Fruit fly (Drosophila melanogaster) whole organism, prepupa: ENCODE measurements around the gene CG10274.

Experiments
- Blimp-1 ChIP-seq: fragments of 200-800 bp; sonication (Bioruptor generic); optimal IDR thresholded peaks from 3 replicates; lab custom pipeline; 2017; ENCODE audit warnings: missing biosample characterization, missing genetic modification characterization, mild to moderate bottlenecking, moderate library complexity, missing genetic modification reagents
- CG11294 ChIP-seq: fragments of 200-800 bp; sonication (Bioruptor generic); IDR thresholded peaks from 2 replicates; pipeline ENCODE4 v1.3.6; 2022; ENCODE audit warnings: missing biosample characterization, missing genetic modification characterization
- CG11762 ChIP-seq: fragments of 200-800 bp; sonication (Bioruptor generic); optimal IDR thresholded peaks from 3 replicates; lab custom pipeline; 2016; ENCODE audit warnings: missing biosample characterization, missing genetic modification characterization; ENCODE audit not compliant: insufficient read depth
- CG15336 ChIP-seq: fragments of 200-800 bp; sonication (Bioruptor generic); IDR thresholded peaks from 2 replicates; pipeline ENCODE4 v1.3.6; 2022; ENCODE audit warnings: missing biosample characterization, missing genetic modification characterization
- CG1621 ChIP-seq: fragments of 200-800 bp; sonication (Bioruptor generic); optimal IDR thresholded peaks from 3 replicates; lab custom pipeline; 2018; ENCODE audit warnings: missing biosample characterization, mild to moderate bottlenecking, missing genetic modification characterization
- CG3032 ChIP-seq: fragments of 200-800 bp; optimal IDR thresholded peaks from 2 replicates; lab custom pipeline; 2019; ENCODE audit warnings: missing biosample characterization, mild to moderate bottlenecking, missing genetic modification characterization, moderate library complexity
- CG31627 ChIP-seq: fragments of 200-800 bp; sonication (Bioruptor generic); optimal IDR thresholded peaks from 3 replicates; lab custom pipeline; 2016; ENCODE audit warnings: missing biosample characterization, missing genetic modification characterization
- CG32006 ChIP-seq: fragments of 200-800 bp; sonication (Bioruptor generic); optimal IDR thresholded peaks from 3 replicates; lab custom pipeline; 2017; ENCODE audit warnings: missing biosample characterization, mild to moderate bottlenecking, missing genetic modification characterization
- CG34406 ChIP-seq: fragments of 200-800 bp; sonication (Bioruptor generic); optimal IDR thresholded peaks from 3 replicates; lab custom pipeline; 2016; ENCODE audit warnings: missing biosample characterization, missing genetic modification characterization
- CG3919 ChIP-seq: fragments of 200-800 bp; sonication (Bioruptor generic); optimal IDR thresholded peaks from 3 replicates; lab custom pipeline; 2016; ENCODE audit warnings: missing biosample characterization, missing genetic modification characterization
- CG6163 ChIP-seq: fragments of 200-800 bp; sonication (Bioruptor generic); IDR thresholded peaks from 3 replicates; pipeline ENCODE4 v1.3.6; 2022; ENCODE audit warnings: missing biosample characterization, missing genetic modification characterization
- CG6276 ChIP-seq: fragments of 200-800 bp; sonication (Bioruptor generic); optimal IDR thresholded peaks from 2 replicates; lab custom pipeline; 2017; ENCODE audit warnings: missing biosample characterization, mild to moderate bottlenecking, missing genetic modification characterization
- CG6792 ChIP-seq: fragments of 200-800 bp; sonication (Bioruptor generic); optimal IDR thresholded peaks from 3 replicates; lab custom pipeline; 2016; ENCODE audit warnings: missing biosample characterization, missing genetic modification characterization
- CG6808 ChIP-seq: fragments of 200-800 bp; sonication (Bioruptor generic); optimal IDR thresholded peaks from 3 replicates; lab custom pipeline; 2017; ENCODE audit warnings: missing biosample characterization, missing genetic modification characterization, mild to moderate bottlenecking, moderate library complexity, missing genetic modification reagents
- CG6854 ChIP-seq: fragments of 200-800 bp; sonication (Bioruptor generic); optimal IDR thresholded peaks from 2 replicates; lab custom pipeline; 2017; ENCODE audit warnings: missing biosample characterization, mild to moderate bottlenecking, missing genetic modification characterization
- CG7368 ChIP-seq: fragments of 200-800 bp; sonication (Bioruptor generic); optimal IDR thresholded peaks from 3 replicates; lab custom pipeline; 2016; ENCODE audit warnings: missing biosample characterization, missing genetic modification characterization
- CG8632 ChIP-seq: fragments of 200-800 bp; sonication (Bioruptor generic); optimal IDR thresholded peaks from 3 replicates; lab custom pipeline; 2016; ENCODE audit warnings: missing biosample characterization, missing genetic modification characterization
- CG9139 ChIP-seq: fragments of 200-800 bp; sonication (Bioruptor generic); optimal IDR thresholded peaks from 3 replicates; lab custom pipeline; 2017; ENCODE audit warnings: missing biosample characterization, mild to moderate bottlenecking, missing genetic modification characterization
- Eip75B ChIP-seq: fragments of 200-800 bp; sonication (Bioruptor generic); optimal IDR thresholded peaks from 3 replicates; lab custom pipeline; 2016; ENCODE audit warnings: missing biosample characterization, missing genetic modification characterization
- Eip78C ChIP-seq: fragments of 200-800 bp; sonication (Bioruptor generic); peaks from one replicate; lab custom pipeline; 2016; ENCODE audit warnings: missing biosample characterization, missing genetic modification characterization
- Eip93F ChIP-seq: fragments of 200-800 bp; sonication (Bioruptor generic); optimal IDR thresholded peaks from 2 replicates; lab custom pipeline; 2016; ENCODE audit warnings: missing biosample characterization, mild to moderate bottlenecking, missing genetic modification characterization
- Ets21C ChIP-seq: fragments of 200-800 bp; sonication (Bioruptor generic); optimal IDR thresholded peaks from 3 replicates; lab custom pipeline; 2016; ENCODE audit warnings: missing biosample characterization, missing genetic modification characterization
- Ets96B ChIP-seq: fragments of 200-800 bp; optimal IDR thresholded peaks from 2 replicates; lab custom pipeline; 2019; ENCODE audit warnings: missing biosample characterization, mild to moderate bottlenecking, missing genetic modification characterization, moderate library complexity
- Gug ChIP-seq: fragments of 200-800 bp; sonication (Bioruptor generic); IDR thresholded peaks from 2 replicates; pipeline ENCODE4 v1.3.6; 2022; ENCODE audit warnings: missing biosample characterization, missing genetic modification characterization
- Hr38 ChIP-seq: sonication (Bioruptor generic); optimal IDR thresholded peaks from 2 replicates; lab custom pipeline; 2016; ENCODE audit warnings: missing biosample characterization, missing genetic modification characterization
- Hr4 ChIP-seq: fragments of 200-800 bp; sonication (Bioruptor generic); optimal IDR thresholded peaks from 3 replicates; lab custom pipeline; 2016; ENCODE audit warnings: missing biosample characterization, missing genetic modification characterization
- Lpt ChIP-seq: fragments of 200-800 bp; sonication (Bioruptor generic); optimal IDR thresholded peaks from 3 replicates; lab custom pipeline; 2016; ENCODE audit warnings: missing biosample characterization, missing genetic modification characterization
- Met ChIP-seq: fragments of 200-800 bp; sonication (Bioruptor generic); optimal IDR thresholded peaks from 3 replicates; lab custom pipeline; 2016; ENCODE audit warnings: missing biosample characterization, missing genetic modification characterization
- OdsH ChIP-seq: fragments of 200-800 bp; sonication (Bioruptor generic); optimal IDR thresholded peaks from 3 replicates; lab custom pipeline; 2016; ENCODE audit warnings: missing biosample characterization, missing genetic modification characterization
- Smox ChIP-seq: fragments of 200-800 bp; sonication (Bioruptor generic); optimal IDR thresholded peaks from 3 replicates; lab custom pipeline; 2016; ENCODE audit warnings: missing biosample characterization, missing genetic modification characterization
- Sox102F ChIP-seq: fragments of 200-800 bp; sonication (Bioruptor generic); optimal IDR thresholded peaks from 2 replicates; lab custom pipeline; 2016; ENCODE audit warnings: missing biosample characterization, mild to moderate bottlenecking, missing genetic modification characterization
- Sox14 ChIP-seq: fragments of 200-800 bp; sonication (Bioruptor generic); optimal IDR thresholded peaks from 3 replicates; lab custom pipeline; 2016; ENCODE audit warnings: missing biosample characterization, missing genetic modification characterization
- Sox15 ChIP-seq: fragments of 200-800 bp; sonication (Bioruptor generic); optimal IDR thresholded peaks from 3 replicates; lab custom pipeline; 2016; ENCODE audit warnings: missing biosample characterization, missing genetic modification characterization
- achi ChIP-seq: fragments of 200-800 bp; sonication (Bioruptor generic); optimal IDR thresholded peaks from 3 replicates; lab custom pipeline; 2016; ENCODE audit warnings: missing biosample characterization, missing genetic modification characterization
- acj6 ChIP-seq: fragments of 200-800 bp; sonication (Bioruptor generic); optimal IDR thresholded peaks from 3 replicates; lab custom pipeline; 2016; ENCODE audit warnings: missing biosample characterization, missing genetic modification characterization
- dsx ChIP-seq: fragments of 200-800 bp; optimal IDR thresholded peaks from 3 replicates; lab custom pipeline; 2019; ENCODE audit warnings: missing biosample characterization, mild to moderate bottlenecking, missing genetic modification characterization, moderate library complexity; ENCODE audit not compliant: poor library complexity, severe bottlenecking
- eg ChIP-seq: fragments of 200-800 bp; sonication (Bioruptor generic); IDR thresholded peaks from 3 replicates; pipeline ENCODE4 v1.3.6; 2022; ENCODE audit warnings: missing biosample characterization, missing genetic modification characterization
- esn ChIP-seq: fragments of 200-800 bp; sonication (Bioruptor generic); optimal IDR thresholded peaks from 2 replicates; lab custom pipeline; 2016; ENCODE audit warnings: missing biosample characterization, mild to moderate bottlenecking, missing genetic modification characterization, moderate library complexity
- fd59A ChIP-seq: fragments of 200-800 bp; sonication (Bioruptor generic); optimal IDR thresholded peaks from 2 replicates; lab custom pipeline; 2017; ENCODE audit warnings: missing biosample characterization, mild to moderate bottlenecking, missing genetic modification characterization, missing genetic modification reagents
- fd85E ChIP-seq: fragments of 200-800 bp; sonication (Bioruptor generic); optimal IDR thresholded peaks from 3 replicates; lab custom pipeline; 2016; ENCODE audit warnings: missing biosample characterization, missing genetic modification characterization
- fkh ChIP-seq: fragments of 200-800 bp; sonication (Bioruptor generic); optimal IDR thresholded peaks from 3 replicates; lab custom pipeline; 2017; ENCODE audit warnings: missing biosample characterization, mild to moderate bottlenecking, missing genetic modification characterization, moderate library complexity
- lz ChIP-seq: fragments of 200-800 bp; sonication (Bioruptor generic); optimal IDR thresholded peaks from 3 replicates; lab custom pipeline; 2016; ENCODE audit warnings: missing biosample characterization, missing genetic modification characterization
- net ChIP-seq: fragments of 200-800 bp; sonication (Bioruptor generic); optimal IDR thresholded peaks from 3 replicates; lab custom pipeline; 2016; ENCODE audit warnings: missing biosample characterization, missing genetic modification characterization
- pdm3 ChIP-seq: fragments of 200-800 bp; sonication (Bioruptor generic); optimal IDR thresholded peaks from 3 replicates; lab custom pipeline; 2016; ENCODE audit warnings: missing biosample characterization, missing genetic modification characterization
- salr ChIP-seq, 2 experiments: fragments of 200-800 bp; sonication (Bioruptor generic); optimal IDR thresholded peaks; 3 replicates each; lab custom pipeline; 2016 to 2018; ENCODE audit warnings: missing biosample characterization in 2 of 2, missing genetic modification characterization in 2 of 2, mild to moderate bottlenecking in 1 of 2
- ss ChIP-seq, 2 experiments: fragments of 200-800 bp; sonication (Bioruptor generic); optimal IDR thresholded peaks; 2 replicates in 1 of 2; 3 replicates in 1 of 2; lab custom pipeline; 2017 to 2018; ENCODE audit warnings: mild to moderate bottlenecking in 2 of 2, missing biosample characterization in 2 of 2, missing genetic modification characterization in 2 of 2, moderate library complexity in 1 of 2
- svp ChIP-seq: fragments of 200-800 bp; sonication (Bioruptor generic); peaks from one replicate; lab custom pipeline; 2016; ENCODE audit warnings: missing biosample characterization, missing genetic modification characterization
- vri ChIP-seq: fragments of 200-800 bp; sonication (Bioruptor generic); optimal IDR thresholded peaks from 3 replicates; lab custom pipeline; 2016; ENCODE audit warnings: missing biosample characterization, mild to moderate bottlenecking, missing genetic modification characterization

CG10274 gene

dm6 chr3L:6218517-6219155, 37.0 kb upstream of the CG10274 start (continued):
- TF ChIP-seq CG6792 (GFP tag; lab: Kevin White, UChicago) (no peak), Sox14 (GFP tag; lab: Kevin White, UChicago) (no peak), Ets21C (no peak), CG31627 (GFP tag; lab: Kevin White, UChicago) (no peak), CG9139 (peak; percentile 55), Hr38 (GFP tag; lab: Kevin White, UChicago) (no peak), CG3032 (tag; lab: Kevin White, UChicago) (no peak), Eip75B (GFP tag; lab: Kevin White, UChicago) (peak; percentile 22), CG3919 (GFP tag; lab: Kevin White, UChicago) (no peak), Met (no peak), dsx (GFP tag; lab: Kevin White, UChicago) (peak; percentile 14), OdsH (GFP tag; lab: Kevin White, UChicago) (no peak), net (GFP tag; lab: Kevin White, UChicago) (peak; percentile 50), Gug (GFP tag; lab: Robert Waterston, UW) (no peak), svp (no peak), CG11762 (GFP tag; lab: Kevin White, UChicago) (no peak), CG6808 (GFP tag; lab: Kevin White, UChicago) (peak; percentile 45), Eip78C (peak; percentile 25), Blimp-1 (no peak), CG6276 (peak; percentile 1), acj6 (GFP tag; lab: Kevin White, UChicago) (no peak)

DNA sequence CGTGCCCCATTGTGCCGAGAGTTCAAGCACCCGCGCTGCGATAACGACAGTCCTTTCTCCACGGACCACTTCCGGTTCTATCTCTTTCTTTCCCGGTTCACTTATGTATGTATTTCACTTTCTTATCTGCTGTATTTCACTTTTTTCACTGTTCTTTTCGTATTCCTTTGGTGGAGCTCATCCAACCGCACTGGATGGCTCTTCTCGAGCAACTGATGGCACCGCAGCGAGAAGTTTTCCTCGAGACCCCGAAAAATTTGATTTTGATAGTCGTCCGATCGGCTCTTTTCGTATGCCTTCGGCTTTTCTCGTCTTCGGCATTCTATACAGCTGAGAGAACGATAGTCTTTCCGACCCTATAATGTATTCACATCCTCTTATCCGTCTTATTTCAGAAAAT, 36.2 kb upstream of the CG10274 start, which contains the start of gene LanA:
LanA (minus strand) TSS at position 217 of the 400 bp plus-strand sequence.
- TF ChIP-seq Hr4 (no peak), CG1621 (tag; lab: Kevin White, UChicago) (no peak), eg (GFP tag; lab: Robert Waterston, UW) (peak; percentile 14; the same call in 1 of the 3 replicates), achi (peak; percentile 7), dsx (GFP tag; lab: Kevin White, UChicago) (no peak), CG11762 (GFP tag; lab: Kevin White, UChicago) (no peak), Met (no peak), CG32006 (GFP tag; lab: Kevin White, UChicago) (no peak), svp (peak; percentile 67), pdm3 (GFP tag; lab: Kevin White, UChicago) (no peak), fd59A (GFP tag; lab: Kevin White, UChicago) (no peak), CG6163 (GFP tag; lab: Robert Waterston, UW) (peak; percentile 52; the same call in 2 of the 3 replicates), Smox (GFP tag; lab: Kevin White, UChicago) (no peak), net (GFP tag; lab: Kevin White, UChicago) (no peak), Sox102F (peak; percentile 35), CG15336 (no peak; the same call in 1 of the 2 replicates), Sox15 (GFP tag; lab: Kevin White, UChicago) (no peak), OdsH (GFP tag; lab: Kevin White, UChicago) (no peak), CG34406 (GFP tag; lab: Kevin White, UChicago) (no peak), Blimp-1 (peak; percentile 67), fkh (GFP tag; lab: Kevin White, UChicago) (peak; percentile 9), salr (GFP tag; optimal IDR thresholded peaks at IDR 0.05; lab: Kevin White, UChicago) (no peak), fd85E (GFP tag; lab: Kevin White, UChicago) (no peak), vri (GFP tag; lab: Kevin White, UChicago) (peak; percentile 25), CG9139 (no peak), CG3919 (GFP tag; lab: Kevin White, UChicago) (peak; percentile 7), Gug (GFP tag; lab: Robert Waterston, UW) (no peak), Eip93F (no peak), esn (GFP tag; lab: Kevin White, UChicago) (no peak), CG7368 (no peak), lz (GFP tag; lab: Kevin White, UChicago) (no peak), Eip75B (GFP tag; lab: Kevin White, UChicago) (no peak), CG6854 (peak; percentile 37), CG11294 (GFP tag; lab: Robert Waterston, UW) (no peak), ss (GFP tag; optimal IDR thresholded peaks at IDR 0.05; lab: Kevin White, UChicago) (no peak), Lpt (GFP tag; lab: Kevin White, UChicago) (no peak), Ets96B (no peak), CG8632 (no peak)
